Worm (Caenorhabditis elegans): ENCODE results near the gene nhr-101.

Gene nhr-101

ce11 chrV:11548914-11549406 lies 21.3 kb upstream of the nhr-101 start, which contains the start of the genes F38B7.17 and F38B7.3 (continued):
- peak; percentile 66 for TF ChIP-seq blmp-1 (tag; optimal IDR thresholded peaks at IDR 0.05)
- TF ChIP-seq snu-23 (GFP tag; optimal IDR thresholded peaks at IDR 0.05) = peak; percentile 79
- TF ChIP-seq ceh-63 (GFP tag; optimal IDR thresholded peaks at IDR 0.05) = no peak
- peak; percentile 42 for TF ChIP-seq unc-86 (tag; optimal IDR thresholded peaks at IDR 0.05)
- TF ChIP-seq lsy-2 (tag; optimal IDR thresholded peaks at IDR 0.05) = peak; percentile 53 to 68
- no peak for TF ChIP-seq C04F5.9 (tag; optimal IDR thresholded peaks at IDR 0.05)
- TF ChIP-seq ceh-88 (GFP tag; IDR thresholded peaks at IDR 0.05) = no peak
- TF ChIP-seq fkh-10 (GFP tag; optimal IDR thresholded peaks at IDR 0.05) = no peak
- peak; percentile 80 for TF ChIP-seq mep-1 (tag; optimal IDR thresholded peaks at IDR 0.05)
- no peak for TF ChIP-seq pag-3 (tag; optimal IDR thresholded peaks at IDR 0.05; ENCODE audit: borderline replicate concordance, insufficient read depth)
- no peak for TF ChIP-seq ceh-90 (tag; optimal IDR thresholded peaks at IDR 0.05)
- TF ChIP-seq ama-1 (optimal IDR thresholded peaks at IDR 0.05) = no peak
- TF ChIP-seq egl-13 (tag; optimal IDR thresholded peaks at IDR 0.05) = no peak
- no peak for TF ChIP-seq hlh-4 (tag; optimal IDR thresholded peaks at IDR 0.05)
- TF ChIP-seq xbp-1 (tag; optimal IDR thresholded peaks at IDR 0.05) = peak; percentile 61
- no peak for TF ChIP-seq zip-4 (GFP tag; optimal IDR thresholded peaks at IDR 0.05)
- TF ChIP-seq fos-1 (tag; optimal IDR thresholded peaks at IDR 0.05) = peak; percentile 46
- TF ChIP-seq snpc-4 (tag; optimal IDR thresholded peaks at IDR 0.05) = peak; percentile 18
- TF ChIP-seq lir-3 (tag; optimal IDR thresholded peaks at IDR 0.05; ENCODE audit: poor library complexity) = peak; percentile 43
- 0 out of 2 replicates have a peak, but pooled peaks have one; percentile 64 for TF ChIP-seq ets-5 (GFP tag; IDR thresholded peaks at IDR 0.05)
- TF ChIP-seq ceh-8 (GFP tag; optimal IDR thresholded peaks at IDR 0.05) = peak; percentile 56
- peak; percentile 8 for TF ChIP-seq lin-13 (GFP tag; optimal IDR thresholded peaks at IDR 0.05)
- no peak for TF ChIP-seq irx-1 (tag; optimal IDR thresholded peaks at IDR 0.05)
- TF ChIP-seq nhr-11 (tag; optimal IDR thresholded peaks at IDR 0.05) = peak; percentile 67
- peak; percentile 73 for TF ChIP-seq nhr-85 (tag)
- TF ChIP-seq F16B12.6 (tag; optimal IDR thresholded peaks at IDR 0.05) = no peak
- no peak for TF ChIP-seq vab-15 (tag; optimal IDR thresholded peaks at IDR 0.05)
- no peak for TF ChIP-seq fkh-4 (tag; optimal IDR thresholded peaks at IDR 0.05; ENCODE audit: borderline replicate concordance)
- TF ChIP-seq dpl-1 (GFP tag; optimal IDR thresholded peaks at IDR 0.05) = peak; percentile 26 to 39 (median 34)
- no peak for TF ChIP-seq nhr-237 (tag; optimal IDR thresholded peaks at IDR 0.05)
- no peak for TF ChIP-seq tlp-1 (tag; optimal IDR thresholded peaks at IDR 0.05)
- TF ChIP-seq Y116A8C.19 (tag; optimal IDR thresholded peaks at IDR 0.05; ENCODE audit: borderline replicate concordance) = no peak
- TF ChIP-seq ces-1 (GFP tag; optimal IDR thresholded peaks at IDR 0.05) = no peak
- TF ChIP-seq tbx-2 (tag; optimal IDR thresholded peaks at IDR 0.05) = no peak
- no peak for TF ChIP-seq aly-2 (tag; optimal IDR thresholded peaks at IDR 0.05)
- TF ChIP-seq mef-2 (tag; optimal IDR thresholded peaks at IDR 0.05) = no peak
- peak; percentile 50 for TF ChIP-seq skn-1 (tag; optimal IDR thresholded peaks at IDR 0.05)
- TF ChIP-seq nhr-84 (tag; optimal IDR thresholded peaks at IDR 0.05) = no peak

ce11 chrV:11552379-11552778 lies 17.9 kb upstream of the nhr-101 start, which contains the start of gene srx-85:
srx-85 (plus strand) TSS chrV:11552679.
- TF ChIP-seq nhr-47 (tag; optimal IDR thresholded peaks at IDR 0.05) = no peak
- TF ChIP-seq sptf-1 (tag; optimal IDR thresholded peaks at IDR 0.05) = no peak
- no peak for TF ChIP-seq nhr-237 (tag; optimal IDR thresholded peaks at IDR 0.05)
- no peak for TF ChIP-seq nhr-85 (tag)
- no peak for TF ChIP-seq alr-1 (tag; optimal IDR thresholded peaks at IDR 0.05; ENCODE audit: borderline replicate concordance)
- no peak for TF ChIP-seq fkh-4 (tag; optimal IDR thresholded peaks at IDR 0.05; ENCODE audit: borderline replicate concordance)
- TF ChIP-seq nhr-11 (tag; optimal IDR thresholded peaks at IDR 0.05) = no peak
- no peak for TF ChIP-seq ets-5 (GFP tag; IDR thresholded peaks at IDR 0.05)
- TF ChIP-seq skn-1 (tag; optimal IDR thresholded peaks at IDR 0.05) = no peak
- no peak for TF ChIP-seq fos-1 (tag; optimal IDR thresholded peaks at IDR 0.05)
- no peak for TF ChIP-seq ztf-4 (tag; optimal IDR thresholded peaks at IDR 0.05)
- TF ChIP-seq xbp-1 (tag; optimal IDR thresholded peaks at IDR 0.05) = no peak
- no peak for TF ChIP-seq unc-98 (GFP tag; IDR thresholded peaks at IDR 0.05)
- no peak for TF ChIP-seq elt-3 (tag; optimal IDR thresholded peaks at IDR 0.05)
- no peak for TF ChIP-seq egl-27 (tag; optimal IDR thresholded peaks at IDR 0.05)

Data from whole organism, L1 larva.